Worm (Caenorhabditis elegans) whole organism, early embryonic: Measurements from ENCODE around the gene sru-26.

Source experiments
- F13C5.2 ChIP-seq: sonication (generic microtip); optimal IDR thresholded peaks from 2 replicates; lab custom pipeline; 2017; ENCODE audit warnings: mild to moderate bottlenecking, missing genetic modification characterization, inconsistent platforms, missing compliant biosample characterization
- aly-1 ChIP-seq: sonication (generic microtip); optimal IDR thresholded peaks from 2 replicates; lab custom pipeline; 2016; ENCODE audit warnings: missing genetic modification characterization, missing compliant biosample characterization
- ama-1 ChIP-seq: fragments of 150-350 bp; optimal IDR thresholded peaks from 2 replicates; lab custom pipeline; 2014
- ceh-36 ChIP-seq: sonication (generic microtip); optimal IDR thresholded peaks from 2 replicates; lab custom pipeline; 2016; ENCODE audit warnings: missing genetic modification characterization, inconsistent platforms, missing compliant biosample characterization
- ets-7 ChIP-seq: sonication (generic microtip); optimal IDR thresholded peaks from 2 replicates; lab custom pipeline; 2016; ENCODE audit warnings: missing genotype, missing genetic modification characterization, missing compliant biosample characterization
- flt-1 ChIP-seq: fragments of 200-800 bp; sonication (Bioruptor generic); IDR thresholded peaks from 2 replicates; pipeline ENCODE4 v1.3.6; 2022; ENCODE audit warnings: missing genetic modification characterization, missing compliant biosample characterization
- hmbx-1 ChIP-seq: sonication (generic microtip); optimal IDR thresholded peaks from 2 replicates; lab custom pipeline; 2016; ENCODE audit warnings: mild to moderate bottlenecking, missing genetic modification characterization, missing compliant biosample characterization
- hnd-1 ChIP-seq: sonication (generic microtip); optimal IDR thresholded peaks from 2 replicates; lab custom pipeline; 2016; ENCODE audit warnings: missing genetic modification characterization, missing compliant biosample characterization
- scrt-1 ChIP-seq: fragments of 200-800 bp; sonication (Bioruptor generic); IDR thresholded peaks from 2 replicates; pipeline ENCODE4 v1.3.6; 2022; ENCODE audit warnings: missing genetic modification characterization, missing compliant biosample characterization
- sea-1 ChIP-seq: fragments of 200-800 bp; sonication (Bioruptor generic); conservative IDR thresholded peaks from 2 replicates; pipeline ENCODE4 v1.3.6; 2022; ENCODE audit warnings: missing genetic modification characterization, missing compliant biosample characterization
- tbx-11 ChIP-seq: fragments of 200-800 bp; sonication (Bioruptor generic); IDR thresholded peaks from 2 replicates; pipeline ENCODE4 v1.3.6; 2022; ENCODE audit warnings: missing genetic modification characterization, missing compliant biosample characterization
- tra-4 ChIP-seq: sonication (generic microtip); optimal IDR thresholded peaks from 2 replicates; lab custom pipeline; 2017; ENCODE audit warnings: missing genetic modification characterization, missing compliant biosample characterization

DNA sequence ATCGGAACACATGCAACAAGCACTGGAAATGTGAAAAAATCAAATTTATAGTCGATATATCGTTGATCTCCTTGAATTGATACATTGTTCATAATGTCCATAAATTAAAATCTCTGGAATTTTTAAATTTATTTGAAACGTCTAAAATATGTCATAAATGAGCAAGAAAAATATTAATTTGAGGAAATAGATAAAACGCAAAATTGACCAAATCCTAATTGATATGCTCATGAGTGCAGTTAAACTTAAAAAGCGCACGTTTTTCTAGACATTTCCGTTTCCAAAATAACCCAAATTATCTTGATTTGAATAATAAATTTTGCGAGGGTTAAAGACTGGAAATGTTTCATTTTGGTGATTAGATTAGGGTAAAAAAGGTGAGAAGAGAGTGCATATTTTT is 35.2 kb downstream of the sru-26 start, which contains the start of gene sru-13:
- TF ChIP-seq flt-1 (GFP tag; lab: Robert Waterston, UW) (no peak), ama-1 (lab: Kevin White, UChicago) (no peak), ceh-36 (no peak), ets-7 (tag; lab: Kevin White, UChicago) (no peak), scrt-1 (GFP tag; lab: Robert Waterston, UW) (no peak), aly-1 (tag; lab: Kevin White, UChicago) (no peak), sea-1 (no peak), F13C5.2 (tag; lab: Kevin White, UChicago) (no peak), tbx-11 (GFP tag; lab: Robert Waterston, UW) (no peak), hnd-1 (tag; lab: Kevin White, UChicago) (no peak), tra-4 (no peak), hmbx-1 (tag; lab: Kevin White, UChicago) (no peak)
